Worm (Caenorhabditis elegans) whole organism, young adult: ENCODE data around the gene rnh-1.1.
A peak's percentile ranks its signal among the peaks of the same experiment; 100 is the strongest.

Experiments
- B0261.1 ChIP-seq: sonication (generic microtip); optimal IDR thresholded peaks from 2 replicates; lab custom pipeline; 2016; ENCODE audit warnings: mild to moderate bottlenecking, missing genetic modification characterization, moderate library complexity, missing compliant biosample characterization
- F10E7.11 ChIP-seq: sonication (generic microtip); optimal IDR thresholded peaks from 2 replicates; lab custom pipeline; 2017; ENCODE audit warnings: mild to moderate bottlenecking, missing genetic modification characterization, moderate library complexity, missing compliant biosample characterization
- F22D6.2 ChIP-seq: sonication (generic microtip); optimal IDR thresholded peaks from 2 replicates; lab custom pipeline; 2016; ENCODE audit warnings: mild to moderate bottlenecking, missing genetic modification characterization, missing compliant biosample characterization
- F23B12.7 ChIP-seq: sonication (generic microtip); optimal IDR thresholded peaks from 2 replicates; lab custom pipeline; 2017; ENCODE audit warnings: missing genetic modification characterization, mild to moderate bottlenecking, missing compliant biosample characterization, antibody characterized with exemption, moderate library complexity; ENCODE audit not compliant: insufficient read depth
- F39B2.1 ChIP-seq: fragments of 200-800 bp; sonication (Bioruptor generic); IDR thresholded peaks from 2 replicates; pipeline ENCODE4 v1.3.6; 2022; ENCODE audit warnings: missing genetic modification reagents, missing genetic modification characterization, missing compliant biosample characterization
- F55B11.4 ChIP-seq: sonication (generic microtip); optimal IDR thresholded peaks from 2 replicates; lab custom pipeline; 2016; ENCODE audit warnings: missing compliant biosample characterization, missing genetic modification characterization, borderline replicate concordance; ENCODE audit not compliant: insufficient read depth
- K12H6.12 ChIP-seq: fragments of 200-800 bp; sonication (Bioruptor generic); optimal IDR thresholded peaks from 2 replicates; lab custom pipeline; 2018; ENCODE audit warnings: mild to moderate bottlenecking, missing genetic modification characterization, missing compliant biosample characterization
- Y53G8AR.9 ChIP-seq: fragments of 200-800 bp; sonication (Bioruptor generic); conservative IDR thresholded peaks from 2 replicates; pipeline ENCODE4 v1.3.6; 2022; ENCODE audit warnings: missing genetic modification reagents, missing genetic modification characterization, missing compliant biosample characterization
- Y56A3A.18 ChIP-seq: fragments of 200-800 bp; sonication (Bioruptor generic); IDR thresholded peaks from 2 replicates; pipeline ENCODE4 v1.3.6; 2022; ENCODE audit warnings: missing genetic modification reagents, missing genetic modification characterization, missing compliant biosample characterization
- Y95B8A.8 ChIP-seq: fragments of 200-800 bp; sonication (Bioruptor generic); IDR thresholded peaks from 2 replicates; pipeline ENCODE4 v1.3.6; 2022; ENCODE audit warnings: missing genetic modification reagents, missing genetic modification characterization, missing compliant biosample characterization
- ccch-3 ChIP-seq: fragments of 200-800 bp; sonication (Bioruptor generic); optimal IDR thresholded peaks from 2 replicates; lab custom pipeline; 2018; ENCODE audit warnings: mild to moderate bottlenecking, missing genetic modification characterization, missing compliant biosample characterization
- cebp-1 ChIP-seq, 2 experiments: fragments of 200-800 bp in 1 of 2; sonication (Bioruptor generic) in 1 of 2; sonication (generic microtip) in 1 of 2; IDR thresholded peaks in 1 of 2; optimal IDR thresholded peaks in 1 of 2; 2 replicates each; pipeline versions ENCODE4 v1.3.6 to Lab custom; 2017 to 2022; ENCODE audit warnings: missing compliant biosample characterization in 2 of 2, missing genetic modification characterization in 2 of 2, mild to moderate bottlenecking in 1 of 2, missing genetic modification reagents in 1 of 2, moderate library complexity in 1 of 2
- cebp-2 ChIP-seq: fragments of 200-800 bp; sonication (Bioruptor generic); IDR thresholded peaks from 2 replicates; pipeline ENCODE4 v1.3.6; 2022; ENCODE audit warnings: missing genetic modification characterization, missing compliant biosample characterization
- ceh-100 ChIP-seq: fragments of 200-800 bp; sonication (Bioruptor generic); IDR thresholded peaks from 2 replicates; pipeline ENCODE4 v1.3.6; 2022; ENCODE audit warnings: missing genetic modification reagents, missing genetic modification characterization, missing compliant biosample characterization
- ceh-58 ChIP-seq: fragments of 200-800 bp; sonication (Bioruptor generic); IDR thresholded peaks from 2 replicates; pipeline ENCODE4 v1.3.6; 2022; ENCODE audit warnings: missing genetic modification characterization, missing compliant biosample characterization
- efl-1 ChIP-seq: fragments of 150-350 bp; optimal IDR thresholded peaks from 2 replicates; lab custom pipeline; 2014; ENCODE audit warnings: missing biosample characterization, missing genetic modification reagents, missing genetic modification characterization
- ekl-4 ChIP-seq: fragments of 200-800 bp; sonication (Bioruptor generic); IDR thresholded peaks from 2 replicates; pipeline ENCODE4 v1.3.6; 2022; ENCODE audit warnings: missing genetic modification reagents, missing genetic modification characterization, missing compliant biosample characterization
- him-1 ChIP-seq: sonication (generic microtip); optimal IDR thresholded peaks from 2 replicates; lab custom pipeline; 2016; ENCODE audit warnings: missing genotype, missing genetic modification reagents, missing genetic modification characterization, missing compliant biosample characterization
- let-526 ChIP-seq: fragments of 200-800 bp; sonication (Bioruptor generic); IDR thresholded peaks from 2 replicates; pipeline ENCODE4 v1.3.6; 2022; ENCODE audit warnings: missing genetic modification reagents, missing genetic modification characterization, missing compliant biosample characterization
- lin-54 ChIP-seq: fragments of 200-800 bp; sonication (Bioruptor generic); optimal IDR thresholded peaks from 2 replicates; lab custom pipeline; 2018; ENCODE audit warnings: mild to moderate bottlenecking, missing genetic modification characterization, missing compliant biosample characterization
- madf-10 ChIP-seq: sonication (generic microtip); optimal IDR thresholded peaks from 2 replicates; lab custom pipeline; 2016; ENCODE audit warnings: mild to moderate bottlenecking, missing genetic modification characterization, missing compliant biosample characterization
- madf-3 ChIP-seq: fragments of 200-800 bp; sonication (Bioruptor generic); IDR thresholded peaks from 2 replicates; pipeline ENCODE4 v1.3.6; 2022; ENCODE audit warnings: missing genetic modification reagents, missing genetic modification characterization, missing compliant biosample characterization
- nfya-2 ChIP-seq: fragments of 200-800 bp; sonication (Bioruptor generic); IDR thresholded peaks from 2 replicates; pipeline ENCODE4 v1.3.6; 2022; ENCODE audit warnings: missing genetic modification reagents, missing genetic modification characterization, missing compliant biosample characterization
- nhr-120 ChIP-seq: fragments of 200-800 bp; sonication (Bioruptor generic); IDR thresholded peaks from 2 replicates; pipeline ENCODE4 v1.3.6; 2022; ENCODE audit warnings: missing genetic modification characterization, missing compliant biosample characterization
- nhr-179 ChIP-seq: sonication (generic microtip); optimal IDR thresholded peaks from 2 replicates; lab custom pipeline; 2016; ENCODE audit warnings: mild to moderate bottlenecking, missing genetic modification characterization, missing compliant biosample characterization
- nhr-90 ChIP-seq: sonication (generic microtip); optimal IDR thresholded peaks from 2 replicates; lab custom pipeline; 2016; ENCODE audit warnings: missing genotype, mild to moderate bottlenecking, missing genetic modification characterization, missing compliant biosample characterization
- pbrm-1 ChIP-seq: fragments of 200-800 bp; sonication (Bioruptor generic); IDR thresholded peaks from 2 replicates; pipeline ENCODE4 v1.3.6; 2022; ENCODE audit warnings: missing genetic modification reagents, missing genetic modification characterization, missing compliant biosample characterization
- rcor-1 ChIP-seq: fragments of 200-800 bp; sonication (Bioruptor generic); IDR thresholded peaks from 2 replicates; pipeline ENCODE4 v1.3.6; 2022; ENCODE audit warnings: missing genetic modification reagents, missing genetic modification characterization, missing compliant biosample characterization
- rpc-1 ChIP-seq, 2 experiments: fragments of 150-350 bp in 1 of 2; sonication (generic microtip) in 1 of 2; optimal IDR thresholded peaks; 2 replicates each; lab custom pipeline; 2014 to 2018; ENCODE audit warnings: missing biosample characterization in 1 of 2, missing genetic modification characterization in 1 of 2, missing genetic modification reagents in 1 of 2, missing genotype in 1 of 2
- snpc-1.1 ChIP-seq: sonication (generic microtip); optimal IDR thresholded peaks from 2 replicates; lab custom pipeline; 2017; ENCODE audit warnings: missing genetic modification characterization, mild to moderate bottlenecking, missing compliant biosample characterization, antibody characterized with exemption, moderate library complexity, missing genotype, missing genetic modification reagents; ENCODE audit not compliant: insufficient read depth
- snpc-3.4 ChIP-seq: sonication (generic microtip); optimal IDR thresholded peaks from 2 replicates; lab custom pipeline; 2017; ENCODE audit warnings: missing genetic modification characterization, mild to moderate bottlenecking, missing compliant biosample characterization, antibody characterized with exemption, moderate library complexity, missing genotype, missing genetic modification reagents
- xnd-1 ChIP-seq: sonication (generic microtip); optimal IDR thresholded peaks from 2 replicates; lab custom pipeline; 2016; ENCODE audit warnings: missing genotype, missing genetic modification reagents, missing genetic modification characterization, missing compliant biosample characterization
- ztf-18 ChIP-seq: sonication (generic microtip); optimal IDR thresholded peaks from 2 replicates; lab custom pipeline; 2016; ENCODE audit warnings: missing genotype, mild to moderate bottlenecking, missing genetic modification characterization, missing compliant biosample characterization
- ztf-22 ChIP-seq: fragments of 200-800 bp; sonication (Bioruptor generic); optimal IDR thresholded peaks from 2 replicates; lab custom pipeline; 2018; ENCODE audit warnings: mild to moderate bottlenecking, missing genetic modification characterization, moderate library complexity, missing compliant biosample characterization
- ztf-28 ChIP-seq: fragments of 200-800 bp; sonication (Bioruptor generic); IDR thresholded peaks from 2 replicates; pipeline ENCODE4 v1.3.6; 2022; ENCODE audit warnings: missing genetic modification reagents, missing genetic modification characterization, missing compliant biosample characterization

The rnh-1.1 gene

ce11 chrII:7496070-7496469 is 29.5 kb upstream of the rnh-1.1 start, which contains the start of gene spi-1:
Gene spi-1, plus strand, starts transcription at chrII:7496247.
- TF ChIP-seq ztf-18 = no peak
- no peak for TF ChIP-seq K12H6.12 (tag; lab: Kevin White, UChicago)
- TF ChIP-seq F23B12.7 (tag; lab: Kevin White, UChicago) = no peak
- TF ChIP-seq lin-54 (GFP tag; lab: Kevin White, UChicago) = no peak
- no peak for TF ChIP-seq let-526 (GFP tag; lab: Robert Waterston, UW)
- no peak for TF ChIP-seq efl-1
- no peak for TF ChIP-seq madf-10 (tag; lab: Kevin White, UChicago)
- TF ChIP-seq ztf-22 (GFP tag; lab: Kevin White, UChicago) = no peak
- TF ChIP-seq nhr-179 (tag; lab: Kevin White, UChicago) = no peak
- no peak for TF ChIP-seq Y56A3A.18
- no peak for TF ChIP-seq F10E7.11 (tag; lab: Kevin White, UChicago)
- TF ChIP-seq Y95B8A.8 (GFP tag; lab: Robert Waterston, UW) = no peak
- no peak for TF ChIP-seq ccch-3 (GFP tag; lab: Kevin White, UChicago)
- TF ChIP-seq ceh-58 (GFP tag; lab: Robert Waterston, UW) = no peak

DNA sequence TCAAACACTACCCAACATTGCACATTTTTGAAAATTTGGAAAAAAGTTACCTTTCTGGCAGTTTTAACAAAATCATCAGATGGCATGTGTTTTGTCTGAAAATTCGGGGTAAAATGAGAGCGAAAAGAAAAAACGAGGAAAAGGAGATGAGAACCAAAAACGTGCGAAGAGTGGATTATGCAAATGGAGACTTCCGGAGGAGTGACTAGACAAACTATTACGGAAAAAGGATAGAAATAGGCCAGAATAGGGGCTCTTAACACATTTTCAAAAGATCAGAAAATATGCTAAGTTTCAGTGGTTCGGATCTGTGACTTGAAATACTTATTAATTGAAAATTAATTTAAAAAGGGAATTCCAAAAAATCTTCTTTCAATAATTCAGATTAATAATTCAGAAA is 26.1 kb upstream of the rnh-1.1 start, which contains the start of gene srab-14:
Gene srab-14, minus strand, starts transcription at position 101 of the 400 bp plus-strand sequence.
- TF ChIP-seq Y53G8AR.9 (GFP tag; lab: Robert Waterston, UW) (no peak), pbrm-1 (GFP tag; lab: Robert Waterston, UW) (no peak), xnd-1 (tag; lab: Kevin White, UChicago) (no peak), snpc-3.4 (no peak), snpc-1.1 (no peak), F39B2.1 (GFP tag; lab: Robert Waterston, UW) (no peak), him-1 (tag; lab: Kevin White, UChicago) (no peak), F55B11.4 (tag; lab: Kevin White, UChicago) (no peak), nhr-90 (tag; lab: Kevin White, UChicago) (no peak), ceh-100 (GFP tag; lab: Robert Waterston, UW) (no peak), nhr-120 (GFP tag; lab: Robert Waterston, UW) (no peak), cebp-2 (GFP tag; lab: Robert Waterston, UW) (no peak), B0261.1 (tag; lab: Kevin White, UChicago) (no peak)

ce11 chrII:7505005-7505404 is 20.5 kb upstream of the rnh-1.1 start, which contains the start of gene C28F5.1:
Gene C28F5.1, plus strand, starts transcription at chrII:7505305.
- TF ChIP-seq rcor-1 (GFP tag; lab: Robert Waterston, UW) (no peak), cebp-2 (GFP tag; lab: Robert Waterston, UW) (no peak), nfya-2 (no peak), madf-10 (tag; lab: Kevin White, UChicago) (no peak), F55B11.4 (tag; lab: Kevin White, UChicago) (no peak), rpc-1 (optimal IDR thresholded peaks at IDR 0.05; lab: Kevin White, UChicago) (no peak), rpc-1 (tag; optimal IDR thresholded peaks at IDR 0.05; lab: Kevin White, UChicago) (no peak), ceh-58 (GFP tag; lab: Robert Waterston, UW) (no peak), ekl-4 (GFP tag; lab: Robert Waterston, UW) (no peak), F22D6.2 (tag; lab: Kevin White, UChicago) (no peak)

- TF ChIP-seq ztf-28 (GFP tag; lab: Robert Waterston, UW) = no peak
- TF ChIP-seq madf-3 (GFP tag; lab: Robert Waterston, UW) = 0 out of 2 replicates have a peak, but pooled peaks have one; percentile 22
- TF ChIP-seq cebp-1 (GFP tag; IDR thresholded peaks at IDR 0.05; lab: Robert Waterston, UW) = no peak
- no peak for TF ChIP-seq cebp-1 (tag; optimal IDR thresholded peaks at IDR 0.05; lab: Kevin White, UChicago)
- TF ChIP-seq rpc-1 (optimal IDR thresholded peaks at IDR 0.05; lab: Kevin White, UChicago) = no peak
- TF ChIP-seq rpc-1 (tag; optimal IDR thresholded peaks at IDR 0.05; lab: Kevin White, UChicago) = no peak
These were observed 6.3 kb upstream of the rnh-1.1 start, which contains the start of gene glb-9 for ce11 chrII:7519221-7519620. Gene glb-9, minus strand, starts transcription at chrII:7519321.
